Fruit fly (Drosophila melanogaster): ENCODE results near the gene CanA-14F.

DNA sequence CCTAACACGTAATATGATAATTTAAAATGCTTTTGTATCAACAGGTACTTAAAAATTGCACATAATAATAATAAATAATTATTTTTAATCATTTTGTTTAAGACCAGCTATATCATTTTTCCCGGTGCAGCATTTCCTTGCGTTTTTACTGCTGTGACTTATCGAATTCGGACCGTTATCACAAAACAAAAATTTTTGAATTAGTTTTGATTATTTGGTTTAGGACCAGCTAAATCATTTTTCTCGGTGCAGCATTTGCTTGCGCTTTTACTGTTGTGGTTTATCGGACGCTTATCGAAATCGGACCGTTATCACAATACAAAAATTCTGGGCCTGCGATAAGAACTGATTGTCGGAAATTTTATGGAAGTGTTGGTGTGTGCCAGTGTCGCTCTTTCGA is 34.4 kb downstream of the CanA-14F start:
- TF ChIP-seq onecut (GFP tag; IDR thresholded peaks at IDR 0.05) (peak; percentile 65), sna (GFP tag; IDR thresholded peaks at IDR 0.05; ENCODE audit: partially characterized antibody) (no peak)
